Fruit fly (Drosophila melanogaster): ENCODE data around the gene Skp2.

The Skp2 gene

DNA sequence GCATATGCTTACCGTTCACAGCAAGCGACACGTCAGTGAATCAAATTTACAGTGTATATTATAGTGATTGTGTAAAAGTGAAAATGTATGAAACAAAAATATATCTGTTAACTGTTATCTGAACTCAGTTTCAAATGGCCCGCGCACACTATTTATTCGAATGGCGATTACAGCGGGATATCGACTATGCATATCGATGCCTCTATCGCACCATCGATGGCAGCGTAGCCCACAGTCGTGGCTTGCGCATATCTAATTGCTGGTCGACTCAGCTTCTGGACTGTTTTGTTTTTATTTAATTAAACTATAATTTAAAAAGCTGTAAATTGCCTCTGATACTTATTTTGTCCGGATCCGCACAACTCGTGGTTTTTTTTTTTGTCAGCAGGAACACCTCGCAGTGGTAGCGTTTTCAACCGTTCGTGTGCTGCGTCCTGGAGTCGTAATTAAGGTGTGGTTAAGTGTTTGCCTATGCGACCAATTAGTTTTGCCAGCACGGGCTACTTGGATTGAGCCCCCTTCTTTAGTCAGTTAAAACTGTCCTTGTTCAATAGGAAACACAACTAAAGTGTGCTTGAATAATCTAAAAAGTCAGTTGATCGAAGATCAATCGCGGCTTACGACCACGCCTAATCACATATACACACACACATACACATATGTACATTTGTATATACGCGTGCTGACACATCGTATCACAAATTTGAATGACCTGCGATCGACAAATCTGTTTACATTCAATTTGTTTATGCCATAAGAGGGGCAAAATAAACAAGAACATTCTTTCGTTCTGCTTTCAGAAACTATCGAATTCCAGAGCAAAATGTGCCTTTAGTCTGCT lies 43.8 kb upstream of the Skp2 start, which contains the start of gene Cont (continued):
- TF ChIP-seq zen2 (GFP tag; IDR thresholded peaks at IDR 0.05; ENCODE audit: partially characterized antibody) = peak; percentile 89
- peak; percentile 20 for TF ChIP-seq CG12391 (tag; optimal IDR thresholded peaks at IDR 0.05)
- no peak for TF ChIP-seq CG7372 (GFP tag; IDR thresholded peaks at IDR 0.05)
- TF ChIP-seq CG34376 (GFP tag; optimal IDR thresholded peaks at IDR 0.05) = no peak
- no peak for TF ChIP-seq CG1024 (GFP tag; IDR thresholded peaks at IDR 0.05)
- TF ChIP-seq sima (GFP tag; optimal IDR thresholded peaks at IDR 0.05) = no peak
- peak; percentile 62 for TF ChIP-seq gro (GFP tag; optimal IDR thresholded peaks at IDR 0.05)
- TF ChIP-seq mam (GFP tag; optimal IDR thresholded peaks at IDR 0.05) = peak; percentile 36
- TF ChIP-seq CG10147 (GFP tag; optimal IDR thresholded peaks at IDR 0.05) = no peak
- TF ChIP-seq shn (GFP tag; optimal IDR thresholded peaks at IDR 0.05) = no peak
- TF ChIP-seq CG8924 (tag; optimal IDR thresholded peaks at IDR 0.05) = peak; percentile 33
- TF ChIP-seq odd (GFP tag; optimal IDR thresholded peaks at IDR 0.05) = no peak
- TF ChIP-seq CG17359 (tag; optimal IDR thresholded peaks at IDR 0.05) = no peak
- no peak for TF ChIP-seq CG12236 (GFP tag; optimal IDR thresholded peaks at IDR 0.05)
- TF ChIP-seq Lpt (GFP tag; optimal IDR thresholded peaks at IDR 0.05) = no peak
- no peak for TF ChIP-seq CG18764 (GFP tag; optimal IDR thresholded peaks at IDR 0.05)
- TF ChIP-seq Sin3A (optimal IDR thresholded peaks at IDR 0.05) = peak; percentile 40
- TF ChIP-seq Bgb (GFP tag; IDR thresholded peaks at IDR 0.05; ENCODE audit: partially characterized antibody) = peak; percentile 97
- TF ChIP-seq CG15479 (GFP tag; optimal IDR thresholded peaks at IDR 0.05) = peak; percentile 12
- peak; percentile 24 for TF ChIP-seq CG17829 (tag; optimal IDR thresholded peaks at IDR 0.05)
- TF ChIP-seq exex (tag; optimal IDR thresholded peaks at IDR 0.05) = no peak
- TF ChIP-seq slbo (GFP tag; IDR thresholded peaks at IDR 0.05) = no peak
- TF ChIP-seq tx (GFP tag; optimal IDR thresholded peaks at IDR 0.05) = no peak
- TF ChIP-seq ac (GFP tag; optimal IDR thresholded peaks at IDR 0.05) = no peak
- no peak for TF ChIP-seq NK7.1 (GFP tag; optimal IDR thresholded peaks at IDR 0.05)
- TF ChIP-seq vfl (GFP tag; optimal IDR thresholded peaks at IDR 0.05) = no peak
- no peak for TF ChIP-seq CG32767 (GFP tag; IDR thresholded peaks at IDR 0.05)
- no peak for TF ChIP-seq ssp (GFP tag; IDR thresholded peaks at IDR 0.05)
- peak; percentile 60 for TF ChIP-seq trem (tag; optimal IDR thresholded peaks at IDR 0.05)
- TF ChIP-seq Blimp-1 (GFP tag; optimal IDR thresholded peaks at IDR 0.05) = no peak
- no peak for TF ChIP-seq dan (GFP tag; IDR thresholded peaks at IDR 0.05)
- no peak for TF ChIP-seq wdn (GFP tag; IDR thresholded peaks at IDR 0.05)
- no peak for TF ChIP-seq lab (GFP tag; optimal IDR thresholded peaks at IDR 0.05)
- no peak for TF ChIP-seq cad (GFP tag; optimal IDR thresholded peaks at IDR 0.05)
- no peak for TF ChIP-seq pan (optimal IDR thresholded peaks at IDR 0.05)
- peak in 1 of 2 experiments; percentile 7 for TF ChIP-seq pan (GFP tag; optimal IDR thresholded peaks at IDR 0.05 in 1 of 2, IDR thresholded peaks at IDR 0.05 in 1 of 2)
- no peak for TF ChIP-seq CG7556 (GFP tag; optimal IDR thresholded peaks at IDR 0.05)
- TF ChIP-seq Hr39 (optimal IDR thresholded peaks at IDR 0.05) = no peak
- TF ChIP-seq mirr (GFP tag; optimal IDR thresholded peaks at IDR 0.05) = no peak
- TF ChIP-seq CG16863 (GFP tag; optimal IDR thresholded peaks at IDR 0.05) = no peak
- peak in 1 of 2 experiments; percentile 38 for TF ChIP-seq Hr51 (GFP tag; optimal IDR thresholded peaks at IDR 0.05)
- no peak for TF ChIP-seq ara (GFP tag; IDR thresholded peaks at IDR 0.05)
- TF ChIP-seq stwl (tag; optimal IDR thresholded peaks at IDR 0.05) = peak; percentile 55
- no peak for TF ChIP-seq Sry-β (GFP tag; optimal IDR thresholded peaks at IDR 0.05)
- no peak for TF ChIP-seq sqz (GFP tag; optimal IDR thresholded peaks at IDR 0.05)
- no peak for TF ChIP-seq pho (GFP tag; optimal IDR thresholded peaks at IDR 0.05)
- peak; percentile 98 for TF ChIP-seq bbx (GFP tag; IDR thresholded peaks at IDR 0.05; ENCODE audit: partially characterized antibody)
- TF ChIP-seq CG11085 (GFP tag; IDR thresholded peaks at IDR 0.05) = no peak
- TF ChIP-seq CG10462 (GFP tag; optimal IDR thresholded peaks at IDR 0.05) = no peak
- peak; percentile 86 for TF ChIP-seq sna (GFP tag; IDR thresholded peaks at IDR 0.05; ENCODE audit: partially characterized antibody)
